Fruit fly (Drosophila melanogaster) Kc167 (cell line): ENCODE measurements around the gene Taf8.

Experiments
- Myc ChIP-seq: fragments of >200 bp; optimal IDR thresholded peaks from 2 replicates; lab custom pipeline; 2017; ENCODE audit warnings: missing external identifiers
- Sin3A ChIP-seq: fragments of >200 bp; optimal IDR thresholded peaks from 2 replicates; lab custom pipeline; 2018; ENCODE audit warnings: missing external identifiers
- h ChIP-seq: fragments of >200 bp; optimal IDR thresholded peaks from 3 replicates; lab custom pipeline; 2018; ENCODE audit warnings: missing external identifiers
- insv ChIP-seq: fragments of >200 bp; optimal IDR thresholded peaks from 3 replicates; lab custom pipeline; 2018; ENCODE audit warnings: missing external identifiers
- psq ChIP-seq: fragments of >200 bp; optimal IDR thresholded peaks from 2 replicates; lab custom pipeline; 2017; ENCODE audit warnings: missing external identifiers
- ttk ChIP-seq: sonication (Bioruptor generic); optimal IDR thresholded peaks from 2 replicates; lab custom pipeline; 2017; ENCODE audit warnings: missing external identifiers

Gene Taf8

dm6 chrX:18088432-18088831 is 13.3 kb upstream of the Taf8 start, which contains the start of gene CG7536:
Gene CG7536 (minus strand): TSS chrX:18088532.
- no peak for TF ChIP-seq insv
- TF ChIP-seq ttk (lab: Kevin White, UChicago), result no peak

- TF ChIP-seq Myc (lab: Kevin White, UChicago), result no peak
- no peak for TF ChIP-seq ttk (lab: Kevin White, UChicago)
- no peak for TF ChIP-seq psq (lab: Kevin White, UChicago)
- TF ChIP-seq Sin3A (lab: Kevin White, UChicago), result no peak
- no peak for TF ChIP-seq insv
- TF ChIP-seq h, result no peak
Observed at dm6 chrX:18090333-18090732, 11.4 kb upstream of the Taf8 start, which contains the start of gene Swt1. Gene Swt1 (minus strand): TSS chrX:18090509.

dm6 chrX:18091159-18091676 is 10.6 kb upstream of the Taf8 start, which contains the start of gene scu:
Gene scu (plus strand): TSS chrX:18091259.
- no peak for TF ChIP-seq Sin3A (lab: Kevin White, UChicago)
- no peak for TF ChIP-seq psq (lab: Kevin White, UChicago)
- no peak for TF ChIP-seq ttk (lab: Kevin White, UChicago)

DNA sequence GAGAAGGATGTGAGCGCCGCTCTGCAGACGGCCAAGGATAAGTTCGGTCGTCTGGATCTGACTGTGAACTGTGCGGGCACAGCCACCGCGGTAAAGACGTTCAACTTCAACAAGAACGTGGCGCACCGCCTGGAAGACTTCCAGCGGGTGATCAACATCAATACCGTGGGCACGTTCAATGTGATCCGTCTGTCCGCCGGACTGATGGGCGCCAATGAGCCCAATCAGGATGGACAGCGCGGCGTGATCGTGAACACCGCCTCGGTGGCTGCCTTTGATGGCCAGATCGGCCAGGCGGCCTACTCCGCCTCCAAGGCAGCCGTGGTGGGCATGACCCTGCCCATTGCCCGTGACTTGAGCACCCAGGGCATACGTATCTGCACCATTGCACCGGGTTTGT is 9.6 kb upstream of the Taf8 start:
- peak; percentile 94 for TF ChIP-seq ttk (lab: Kevin White, UChicago)
- no peak for TF ChIP-seq insv

dm6 chrX:18092810-18093222 is 9.0 kb upstream of the Taf8 start, which contains the start of gene RhoGAP16F:
Gene RhoGAP16F (plus strand): TSS chrX:18093145.
- TF ChIP-seq ttk (lab: Kevin White, UChicago), result no peak
- no peak for TF ChIP-seq Myc (lab: Kevin White, UChicago)
- TF ChIP-seq h, result no peak
- no peak for TF ChIP-seq Sin3A (lab: Kevin White, UChicago)
- TF ChIP-seq psq (lab: Kevin White, UChicago), result no peak
- no peak for TF ChIP-seq insv

DNA sequence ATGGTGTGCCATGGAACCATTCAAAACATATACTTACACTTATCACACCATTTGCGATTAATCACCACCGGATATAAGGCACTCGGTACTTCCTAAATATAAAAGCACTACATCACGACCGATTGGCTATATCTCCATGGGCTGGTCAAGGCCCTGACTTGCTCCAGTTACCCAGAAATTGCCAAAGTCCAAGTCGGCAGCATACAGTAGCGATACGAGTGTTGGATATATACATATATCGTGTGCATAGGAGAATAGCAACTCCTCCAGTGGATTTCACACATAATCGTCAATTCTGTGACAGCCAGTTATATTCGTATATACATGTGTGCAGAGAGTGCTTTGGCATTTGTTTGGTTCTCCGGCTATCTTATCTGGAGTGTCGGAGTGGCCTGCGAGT is 7.6 kb upstream of the Taf8 start:
- TF ChIP-seq insv, result no peak
- TF ChIP-seq h, result no peak
- no peak for TF ChIP-seq Myc (lab: Kevin White, UChicago)
- no peak for TF ChIP-seq ttk (lab: Kevin White, UChicago)
- TF ChIP-seq psq (lab: Kevin White, UChicago), result no peak
- TF ChIP-seq Sin3A (lab: Kevin White, UChicago), result no peak

- TF ChIP-seq insv (no peak), ttk (lab: Kevin White, UChicago) (no peak), Sin3A (lab: Kevin White, UChicago) (no peak)
Observed at dm6 chrX:18094747-18095352, 6.9 kb upstream of the Taf8 start.

DNA sequence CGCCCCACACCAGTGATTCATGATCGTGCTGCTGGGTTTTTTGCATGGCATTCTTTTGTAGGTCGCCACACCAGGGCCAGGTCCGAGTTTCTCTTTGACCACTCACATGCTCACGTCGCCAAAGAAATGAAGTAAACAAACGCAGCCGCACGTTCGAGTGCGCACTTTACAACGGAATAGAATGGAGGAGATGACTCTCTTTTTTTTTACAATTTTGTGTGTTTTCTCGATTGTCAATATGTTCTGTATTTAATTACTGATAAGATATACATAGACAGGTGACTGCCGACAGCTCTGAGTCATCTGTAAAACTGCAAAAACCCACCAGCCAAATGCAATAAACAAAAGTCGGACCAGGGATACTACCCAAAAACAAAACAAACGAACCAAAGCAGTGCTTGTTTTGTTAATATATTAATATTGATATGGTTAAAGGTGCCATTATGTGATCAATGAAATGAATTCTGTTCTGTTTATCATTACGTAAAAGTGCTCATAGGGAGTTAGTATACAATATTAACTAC is 1.6 kb upstream of the Taf8 start:
- no peak for TF ChIP-seq Sin3A (lab: Kevin White, UChicago)
- TF ChIP-seq Myc (lab: Kevin White, UChicago), result no peak
- TF ChIP-seq psq (lab: Kevin White, UChicago), result no peak
- TF ChIP-seq h, result no peak
- TF ChIP-seq ttk (lab: Kevin White, UChicago), result no peak
- no peak for TF ChIP-seq insv

- TF ChIP-seq insv (no peak), psq (lab: Kevin White, UChicago) (no peak), h (no peak), ttk (lab: Kevin White, UChicago) (no peak), Sin3A (lab: Kevin White, UChicago) (no peak), Myc (lab: Kevin White, UChicago) (no peak)
Observed at dm6 chrX:18101098-18101711, 565 bp upstream of the Taf8 start, which contains the start of gene Mvb12. Gene Mvb12 (minus strand): TSS chrX:18101314.

- no peak for TF ChIP-seq Sin3A (lab: Kevin White, UChicago)
- TF ChIP-seq ttk (lab: Kevin White, UChicago), result no peak
- no peak for TF ChIP-seq insv
- no peak for TF ChIP-seq Myc (lab: Kevin White, UChicago)
- no peak for TF ChIP-seq h
- no peak for TF ChIP-seq psq (lab: Kevin White, UChicago)
Observed at dm6 chrX:18103353-18103752, 1.6 kb downstream of the Taf8 start, which contains the start of gene CG7135. Gene CG7135 (plus strand): TSS chrX:18103653.

DNA sequence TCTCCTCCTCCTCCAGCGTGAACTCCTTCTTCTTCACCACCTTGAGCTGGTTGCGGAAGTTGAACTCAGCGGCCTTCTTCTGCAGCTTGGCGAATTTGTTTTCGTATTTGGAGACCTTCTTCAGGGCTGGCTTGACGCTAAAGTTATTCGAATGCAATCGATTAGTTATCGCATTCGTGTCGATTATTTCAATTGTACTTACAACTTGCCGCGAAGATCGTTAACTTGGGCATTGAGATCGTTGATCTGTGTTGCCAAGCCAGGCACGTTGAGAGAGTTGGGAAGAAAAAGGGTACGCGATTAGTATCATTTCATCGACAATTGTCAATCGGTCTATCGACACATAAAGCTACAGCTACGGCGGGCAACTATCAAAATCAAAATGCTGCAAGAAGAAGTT is 4.9 kb downstream of the Taf8 start:
- TF ChIP-seq Myc (lab: Kevin White, UChicago), result no peak
- TF ChIP-seq insv, result no peak
- TF ChIP-seq h, result no peak
- TF ChIP-seq psq (lab: Kevin White, UChicago), result no peak
- no peak for TF ChIP-seq ttk (lab: Kevin White, UChicago)
- no peak for TF ChIP-seq Sin3A (lab: Kevin White, UChicago)

dm6 chrX:18108676-18109075 is 6.9 kb downstream of the Taf8 start:
- TF ChIP-seq psq (lab: Kevin White, UChicago), result no peak

DNA sequence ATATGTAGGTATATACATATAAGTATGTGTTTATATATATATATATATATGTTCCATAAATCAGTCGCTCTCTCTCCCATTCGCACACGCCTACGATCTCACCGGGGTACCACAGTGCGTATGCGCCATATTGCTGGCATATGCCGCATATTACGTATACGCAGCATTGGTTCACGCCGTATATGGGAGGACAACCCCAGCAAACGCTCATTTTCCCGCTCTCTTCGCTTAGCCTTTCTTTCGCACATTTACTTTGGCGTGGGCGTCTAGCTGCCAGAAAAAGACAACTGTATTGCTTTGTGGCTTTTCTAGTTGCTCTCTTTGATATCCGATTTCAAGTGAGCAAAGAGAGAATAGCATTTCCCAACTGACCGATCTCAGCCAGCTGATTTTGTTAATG is 13.0 kb downstream of the Taf8 start:
- no peak for TF ChIP-seq ttk (lab: Kevin White, UChicago)
- TF ChIP-seq Myc (lab: Kevin White, UChicago), result no peak
- TF ChIP-seq insv, result no peak
- TF ChIP-seq psq (lab: Kevin White, UChicago), result no peak
- no peak for TF ChIP-seq h
- TF ChIP-seq Sin3A (lab: Kevin White, UChicago), result no peak
